Fruit fly (Drosophila melanogaster) whole organism, embryonic: ENCODE measurements around the gene Iru.

ENCODE experiments used
- ATbp ChIP-seq: fragments of 200-800 bp; sonication (Bioruptor generic); optimal IDR thresholded peaks from 2 replicates; lab custom pipeline; 2017; ENCODE audit warnings: missing biosample characterization, mild to moderate bottlenecking, missing genetic modification characterization, missing genetic modification reagents
- Ada2b ChIP-seq: fragments of 200-800 bp; sonication (Bioruptor generic); IDR thresholded peaks from 2 replicates; pipeline ENCODE4 v1.3.6; 2022; ENCODE audit warnings: missing biosample characterization, missing genetic modification characterization
- Awh ChIP-seq: fragments of 200-800 bp; sonication (Bioruptor generic); IDR thresholded peaks from 2 replicates; pipeline ENCODE4, ENCODE4 v1.3.6; 2022; ENCODE audit warnings: missing biosample characterization, missing genetic modification characterization
- Blimp-1 ChIP-seq: fragments of 200-800 bp; sonication (Bioruptor generic); optimal IDR thresholded peaks from 3 replicates; lab custom pipeline; 2018; ENCODE audit warnings: missing biosample characterization, missing genetic modification characterization, mild to moderate bottlenecking, moderate library complexity, missing genetic modification reagents
- CG10267 ChIP-seq: fragments of 200-800 bp; sonication (Bioruptor generic); optimal IDR thresholded peaks from 2 replicates; lab custom pipeline; 2018; ENCODE audit warnings: missing biosample characterization, mild to moderate bottlenecking, missing genetic modification characterization, moderate library complexity
- CG11247 ChIP-seq: fragments of 200-800 bp; sonication (Bioruptor generic); IDR thresholded peaks from 2 replicates; pipeline ENCODE4 v1.3.6; 2022; ENCODE audit warnings: missing biosample characterization, missing genetic modification characterization
- CG11504 ChIP-seq: fragments of 200-800 bp; sonication (Bioruptor generic); optimal IDR thresholded peaks from 3 replicates; lab custom pipeline; 2019; ENCODE audit warnings: missing biosample characterization, mild to moderate bottlenecking, missing genetic modification characterization, moderate library complexity
- CG12942 ChIP-seq: fragments of 200-800 bp; sonication (Bioruptor generic); optimal IDR thresholded peaks from 3 replicates; lab custom pipeline; 2016; ENCODE audit warnings: missing biosample characterization, missing genetic modification characterization
- CG14014 ChIP-seq: fragments of 200-800 bp; sonication (Bioruptor generic); IDR thresholded peaks from 2 replicates; pipeline ENCODE4 v1.3.6; 2022; ENCODE audit warnings: missing biosample characterization, missing genetic modification characterization
- CG15269 ChIP-seq: fragments of 200-800 bp; sonication (Bioruptor generic); optimal IDR thresholded peaks from 2 replicates; lab custom pipeline; 2018; ENCODE audit warnings: missing biosample characterization, mild to moderate bottlenecking, missing genetic modification characterization, moderate library complexity
- CG1603 ChIP-seq: fragments of 200-800 bp; sonication (Bioruptor generic); optimal IDR thresholded peaks from 2 replicates; lab custom pipeline; 2019; ENCODE audit warnings: missing biosample characterization, mild to moderate bottlenecking, missing genetic modification characterization, moderate library complexity
- CG17385 ChIP-seq: fragments of 200-800 bp; sonication (Bioruptor generic); optimal IDR thresholded peaks from 3 replicates; lab custom pipeline; 2018; ENCODE audit warnings: missing biosample characterization, mild to moderate bottlenecking, missing genetic modification characterization
- CG17829 ChIP-seq: fragments of 200-800 bp; optimal IDR thresholded peaks from 2 replicates; lab custom pipeline; 2019; ENCODE audit warnings: missing biosample characterization, mild to moderate bottlenecking, missing genetic modification characterization, moderate library complexity
- CG3726 ChIP-seq: fragments of 200-800 bp; sonication (Bioruptor generic); IDR thresholded peaks from 3 replicates; pipeline ENCODE4, ENCODE4 v1.3.6; 2022; ENCODE audit warnings: missing biosample characterization, missing genetic modification characterization
- CG4360 ChIP-seq: fragments of 200-800 bp; sonication (Bioruptor generic); IDR thresholded peaks from 2 replicates; pipeline ENCODE4 v1.3.6; 2022; ENCODE audit warnings: missing biosample characterization, missing genetic modification characterization
- CG4707 ChIP-seq: fragments of 200-800 bp; sonication (Bioruptor generic); optimal IDR thresholded peaks from 2 replicates; lab custom pipeline; 2018; ENCODE audit warnings: missing biosample characterization, mild to moderate bottlenecking, missing genetic modification characterization, moderate library complexity
- CG4730 ChIP-seq: fragments of 200-800 bp; sonication (Bioruptor generic); IDR thresholded peaks from 2 replicates; pipeline ENCODE4 v1.3.6; 2022; ENCODE audit warnings: missing biosample characterization, missing genetic modification characterization
- CG6654 ChIP-seq: fragments of 200-800 bp; sonication (Bioruptor generic); optimal IDR thresholded peaks from 2 replicates; lab custom pipeline; 2017; ENCODE audit warnings: missing biosample characterization, mild to moderate bottlenecking, missing genetic modification characterization
- CG7963 ChIP-seq: fragments of 200-800 bp; sonication (Bioruptor generic); IDR thresholded peaks from 3 replicates; pipeline ENCODE4 v1.3.6; 2022; ENCODE audit warnings: missing biosample characterization, missing genetic modification characterization; ENCODE audit not compliant: partially characterized antibody
- CG9932 ChIP-seq: fragments of 200-800 bp; sonication (Bioruptor generic); IDR thresholded peaks from 2 replicates; pipeline ENCODE4 v1.3.6; 2022; ENCODE audit warnings: missing biosample characterization, missing genetic modification characterization
- ERR ChIP-seq: fragments of 200-800 bp; sonication (Bioruptor generic); optimal IDR thresholded peaks from 2 replicates; lab custom pipeline; 2016; ENCODE audit warnings: missing biosample characterization, missing genetic modification characterization
- Eip74EF ChIP-seq, 2 experiments: fragments of 200-800 bp in 1 of 2; fragments of >200 bp in 1 of 2; sonication (Bioruptor generic) in 1 of 2; optimal IDR thresholded peaks; 2 replicates each; lab custom pipeline; 2017 to 2019; ENCODE audit warnings: missing biosample characterization in 2 of 2, missing genetic modification characterization in 2 of 2, mild to moderate bottlenecking in 1 of 2, moderate library complexity in 1 of 2
- Hr51 ChIP-seq, 2 experiments: fragments of 200-800 bp; sonication (Bioruptor generic); optimal IDR thresholded peaks; 2 replicates in 1 of 2; 3 replicates in 1 of 2; lab custom pipeline; 2016 to 2018; ENCODE audit warnings: missing biosample characterization in 2 of 2, missing genetic modification characterization in 2 of 2, mild to moderate bottlenecking in 1 of 2, moderate library complexity in 1 of 2
- Nf-YA ChIP-seq: fragments of 200-800 bp; sonication (Bioruptor generic); IDR thresholded peaks from 2 replicates; pipeline ENCODE4 v1.3.6; 2022; ENCODE audit warnings: missing biosample characterization, missing genetic modification characterization
- NfI ChIP-seq: fragments of 200-800 bp; sonication (Bioruptor generic); optimal IDR thresholded peaks from 3 replicates; lab custom pipeline; 2018; ENCODE audit warnings: missing biosample characterization, mild to moderate bottlenecking, missing genetic modification characterization, moderate library complexity
- Oli ChIP-seq: fragments of 200-800 bp; sonication (Bioruptor generic); optimal IDR thresholded peaks from 2 replicates; lab custom pipeline; 2018; ENCODE audit warnings: missing biosample characterization, mild to moderate bottlenecking, missing genetic modification characterization, moderate library complexity
- Sox102F ChIP-seq: fragments of 200-800 bp; sonication (Bioruptor generic); optimal IDR thresholded peaks from 2 replicates; lab custom pipeline; 2018; ENCODE audit warnings: missing biosample characterization, mild to moderate bottlenecking, missing genetic modification characterization, moderate library complexity
- Ssrp ChIP-seq: fragments of 200-800 bp; sonication (Bioruptor generic); optimal IDR thresholded peaks from 2 replicates; lab custom pipeline; 2018; ENCODE audit warnings: missing biosample characterization, mild to moderate bottlenecking, missing genetic modification characterization, moderate library complexity
- Xbp1 ChIP-seq: fragments of 200-800 bp; sonication (Bioruptor generic); optimal IDR thresholded peaks from 3 replicates; lab custom pipeline; 2016; ENCODE audit warnings: missing biosample characterization, mild to moderate bottlenecking, missing genetic modification characterization
- Xrp1 ChIP-seq: fragments of 200-800 bp; sonication (Bioruptor generic); IDR thresholded peaks from 2 replicates; pipeline ENCODE4 v1.3.6; 2022; ENCODE audit warnings: missing biosample characterization, missing genetic modification characterization
- az2 ChIP-seq: fragments of 200-800 bp; sonication (Bioruptor generic); optimal IDR thresholded peaks from 3 replicates; lab custom pipeline; 2016; ENCODE audit warnings: missing biosample characterization, missing genetic modification characterization
- bcd ChIP-seq: fragments of 200-800 bp; sonication (Bioruptor generic); optimal IDR thresholded peaks from 2 replicates; lab custom pipeline; 2017; ENCODE audit warnings: missing biosample characterization, mild to moderate bottlenecking, missing genetic modification characterization
- br ChIP-seq: fragments of >200 bp; optimal IDR thresholded peaks from 2 replicates; lab custom pipeline; 2017
- bsh ChIP-seq, 2 experiments: fragments of 200-800 bp; sonication (Bioruptor generic); optimal IDR thresholded peaks; 2 replicates each; lab custom pipeline; 2017 to 2018; ENCODE audit warnings: mild to moderate bottlenecking in 2 of 2, missing biosample characterization in 2 of 2, missing genetic modification characterization in 2 of 2, moderate library complexity in 1 of 2
- dimm ChIP-seq: fragments of 200-800 bp; sonication (Bioruptor generic); IDR thresholded peaks from 2 replicates; pipeline ENCODE4 v1.3.6; 2022; ENCODE audit warnings: missing biosample characterization, missing genetic modification characterization
- dm ChIP-seq: fragments of 200-800 bp; sonication (Bioruptor generic); optimal IDR thresholded peaks from 3 replicates; lab custom pipeline; 2016; ENCODE audit warnings: missing biosample characterization, missing genetic modification characterization
- dpn ChIP-seq, 2 experiments: fragments of 200-800 bp; sonication (Bioruptor generic); optimal IDR thresholded peaks; 3 replicates each; lab custom pipeline; 2016; ENCODE audit warnings: missing biosample characterization in 2 of 2, missing genetic modification characterization in 2 of 2
- eve ChIP-seq, 2 experiments: fragments of >200 bp; optimal IDR thresholded peaks; 2 replicates each; lab custom pipeline; 2017; ENCODE audit warnings: missing biosample characterization in 2 of 2, missing genetic modification characterization in 2 of 2
- ewg ChIP-seq: fragments of 200-800 bp; sonication (Bioruptor generic); optimal IDR thresholded peaks from 3 replicates; lab custom pipeline; 2017; ENCODE audit warnings: mild to moderate bottlenecking, missing biosample characterization, missing genetic modification reagents, missing genetic modification characterization
- gem ChIP-seq: fragments of 200-800 bp; sonication (Bioruptor generic); optimal IDR thresholded peaks from 2 replicates; lab custom pipeline; 2019; ENCODE audit warnings: missing biosample characterization, mild to moderate bottlenecking, missing genetic modification characterization, moderate library complexity
- nmo ChIP-seq: fragments of 200-800 bp; sonication (Bioruptor generic); optimal IDR thresholded peaks from 2 replicates; lab custom pipeline; 2018; ENCODE audit warnings: missing biosample characterization, mild to moderate bottlenecking, missing genetic modification characterization, moderate library complexity
- onecut ChIP-seq: fragments of 200-800 bp; sonication (Bioruptor generic); IDR thresholded peaks from 2 replicates; pipeline ENCODE4 v1.3.6; 2022; ENCODE audit warnings: missing biosample characterization, missing genetic modification characterization
- pho ChIP-seq: fragments of 200-800 bp; sonication (Bioruptor generic); optimal IDR thresholded peaks from 2 replicates; lab custom pipeline; 2016; ENCODE audit warnings: missing biosample characterization, missing genetic modification characterization
- phol ChIP-seq: fragments of 200-800 bp; sonication (Bioruptor generic); optimal IDR thresholded peaks from 3 replicates; lab custom pipeline; 2018; ENCODE audit warnings: missing biosample characterization, mild to moderate bottlenecking, missing genetic modification characterization, moderate library complexity
- sc ChIP-seq, 3 experiments: fragments of >200 bp in 2 of 3; fragments of 200-800 bp in 1 of 3; sonication (Bioruptor generic) in 1 of 3; optimal IDR thresholded peaks; 2 replicates in 2 of 3; 3 replicates in 1 of 3; lab custom pipeline; 2017; ENCODE audit warnings: mild to moderate bottlenecking in 1 of 3, missing biosample characterization in 1 of 3, missing genetic modification characterization in 1 of 3, missing genetic modification reagents in 1 of 3
- tap ChIP-seq: fragments of 200-800 bp; optimal IDR thresholded peaks from 3 replicates; lab custom pipeline; 2019; ENCODE audit warnings: missing biosample characterization, mild to moderate bottlenecking, missing genetic modification characterization, moderate library complexity
- ttk ChIP-seq: fragments of 200-800 bp; sonication (Bioruptor generic); IDR thresholded peaks from 2 replicates; pipeline ENCODE4 v2.1.2; 2022; ENCODE audit warnings: missing biosample characterization, missing genetic modification characterization
- vvl ChIP-seq: fragments of 200-800 bp; sonication (Bioruptor generic); IDR thresholded peaks from 2 replicates; pipeline ENCODE4 v1.3.6; 2022; ENCODE audit warnings: missing biosample characterization, missing genetic modification characterization

Gene Iru

DNA sequence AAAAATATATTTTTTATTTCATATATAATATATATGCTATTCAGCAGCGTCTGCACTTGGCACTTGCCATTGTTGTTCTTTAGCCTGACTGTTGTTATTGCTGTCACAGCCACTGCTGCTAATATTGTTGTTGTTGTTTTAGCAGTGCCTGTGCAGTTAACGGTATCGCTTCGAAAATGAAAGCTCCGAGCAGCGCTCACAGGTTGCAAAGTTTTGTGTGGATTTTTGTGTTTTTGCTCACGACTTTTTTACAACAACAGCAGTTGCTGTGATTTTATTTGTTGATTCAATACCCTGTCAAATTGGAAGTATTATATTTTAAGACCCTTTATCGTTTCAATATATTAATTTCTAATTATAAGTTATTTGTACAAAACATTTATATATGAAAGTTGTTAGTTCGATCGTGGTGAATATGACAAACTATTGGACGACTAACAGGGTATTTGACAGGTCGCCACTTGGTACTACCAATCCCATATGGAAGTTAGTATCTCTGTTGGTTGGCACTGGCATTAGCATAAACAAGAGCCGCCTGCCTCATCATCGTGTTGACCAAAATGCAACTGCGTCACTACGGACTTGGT is 42.4 kb upstream of the Iru start (continued):
- TF ChIP-seq CG11504: peak; percentile 91
- peak; percentile 39 for TF ChIP-seq CG17385
- TF ChIP-seq ERR (GFP tag; lab: Kevin White, UChicago): no peak
- no peak for TF ChIP-seq CG14014 (GFP tag; lab: Robert Waterston, UW)
- no peak for TF ChIP-seq CG9932
- peak; percentile 61 for TF ChIP-seq ATbp (GFP tag; lab: Kevin White, UChicago)
- peak; percentile 20 for TF ChIP-seq CG15269
- TF ChIP-seq CG12942 (GFP tag; lab: Kevin White, UChicago): no peak
- TF ChIP-seq gem (tag; lab: Kevin White, UChicago): peak; percentile 67
- 0 out of 2 replicates have a peak, but pooled peaks have one; percentile 35 for TF ChIP-seq CG4730 (GFP tag; lab: Robert Waterston, UW)
- TF ChIP-seq ewg (GFP tag; lab: Kevin White, UChicago): peak; percentile 32
- TF ChIP-seq NfI (GFP tag; lab: Kevin White, UChicago): peak; percentile 27
- 0 out of 2 replicates have a peak, but pooled peaks have one; percentile 45 for TF ChIP-seq CG11247 (GFP tag; lab: Robert Waterston, UW)
- peak; percentile 49 for TF ChIP-seq nmo (GFP tag; lab: Kevin White, UChicago)
- TF ChIP-seq dpn (GFP tag; optimal IDR thresholded peaks at IDR 0.05; lab: Kevin White, UChicago): no peak
- no peak for TF ChIP-seq sc (optimal IDR thresholded peaks at IDR 0.05; lab: Kevin White, UChicago)
- peak; percentile 19 for TF ChIP-seq sc (GFP tag; optimal IDR thresholded peaks at IDR 0.05; lab: Kevin White, UChicago)
- TF ChIP-seq Awh (GFP tag; lab: Robert Waterston, UW): peak; percentile 64; the same call in 1 of the 2 replicates
- peak; percentile 45 for TF ChIP-seq Ssrp
- TF ChIP-seq phol (tag; lab: Kevin White, UChicago): peak; percentile 47
- peak; percentile 63 for TF ChIP-seq Blimp-1 (GFP tag; lab: Kevin White, UChicago)
- TF ChIP-seq pho: no peak
- peak; percentile 32 for TF ChIP-seq Xbp1
- peak; percentile 63 for TF ChIP-seq CG4360 (GFP tag; lab: Robert Waterston, UW)
- TF ChIP-seq CG4707 (GFP tag; lab: Kevin White, UChicago): peak; percentile 19
- peak; percentile 18 for TF ChIP-seq az2 (GFP tag; lab: Kevin White, UChicago)
- TF ChIP-seq bcd: peak; percentile 19
- peak; percentile 84 for TF ChIP-seq Sox102F (GFP tag; lab: Kevin White, UChicago)
- TF ChIP-seq dimm (GFP tag; lab: Robert Waterston, UW): 0 out of 2 replicates have a peak, but pooled peaks have one; percentile 22
- TF ChIP-seq Nf-YA (GFP tag; lab: Robert Waterston, UW): 0 out of 2 replicates have a peak, but pooled peaks have one; percentile 15
- TF ChIP-seq CG7963 (GFP tag; lab: Robert Waterston, UW): no peak
- TF ChIP-seq ttk (GFP tag; lab: Robert Waterston, UW): peak; percentile 61
- peak in 1 of 2 experiments; percentile 11 for TF ChIP-seq eve (GFP tag; optimal IDR thresholded peaks at IDR 0.05; lab: Kevin White, UChicago)
- peak; percentile 74 for TF ChIP-seq vvl (GFP tag; lab: Robert Waterston, UW)
- TF ChIP-seq Xrp1: peak; percentile 62
- TF ChIP-seq CG3726 (GFP tag; lab: Robert Waterston, UW): 0 out of 3 replicates have a peak, but pooled peaks have one; percentile 32
- no peak; the same call in 1 of the 2 replicates for TF ChIP-seq onecut (GFP tag; lab: Robert Waterston, UW)
- TF ChIP-seq CG1603 (tag; lab: Kevin White, UChicago): peak; percentile 64
- TF ChIP-seq Ada2b (GFP tag; lab: Robert Waterston, UW): peak; percentile 20; the same call in 1 of the 2 replicates
- TF ChIP-seq CG10267 (tag; lab: Kevin White, UChicago): peak; percentile 17
- TF ChIP-seq bsh (GFP tag; optimal IDR thresholded peaks at IDR 0.05; lab: Kevin White, UChicago): peak in 1 of 2 experiments; percentile 38
- TF ChIP-seq Oli (tag; lab: Kevin White, UChicago): peak; percentile 48
- TF ChIP-seq tap (tag; lab: Kevin White, UChicago): peak; percentile 7
- peak in 1 of 2 experiments; percentile 63 for TF ChIP-seq Hr51 (GFP tag; optimal IDR thresholded peaks at IDR 0.05; lab: Kevin White, UChicago)
- TF ChIP-seq CG17829 (tag; lab: Kevin White, UChicago): peak; percentile 32
- no peak for TF ChIP-seq br
- TF ChIP-seq dm: no peak
- no peak for TF ChIP-seq CG6654
- peak in 1 of 2 experiments; percentile 14 for TF ChIP-seq Eip74EF (GFP tag; optimal IDR thresholded peaks at IDR 0.05; lab: Kevin White, UChicago)
